Worm (Caenorhabditis elegans) whole organism, L3 larva: ENCODE data around the gene fbxa-47.

Experiments
- R02D3.7 ChIP-seq: fragments of 150-350 bp; optimal IDR thresholded peaks from 2 replicates; lab custom pipeline; 2014; ENCODE audit warnings: missing biosample characterization, missing genetic modification characterization
- ZK546.5 ChIP-seq: sonication (generic microtip); optimal IDR thresholded peaks from 2 replicates; lab custom pipeline; 2017; ENCODE audit warnings: missing biosample characterization, missing genetic modification characterization
- aly-2 ChIP-seq: fragments of 150-350 bp; optimal IDR thresholded peaks from 2 replicates; lab custom pipeline; 2014; ENCODE audit warnings: missing biosample characterization, missing genetic modification characterization
- ceh-9 ChIP-seq: sonication (generic microtip); optimal IDR thresholded peaks from 2 replicates; lab custom pipeline; 2018; ENCODE audit warnings: missing biosample characterization, missing genetic modification characterization
- daf-12 ChIP-seq: fragments of 150-350 bp; optimal IDR thresholded peaks from 2 replicates; lab custom pipeline; 2014; ENCODE audit warnings: missing biosample characterization, missing genetic modification reagents, missing genetic modification characterization
- egl-5 ChIP-seq: fragments of 150-350 bp; optimal IDR thresholded peaks from 2 replicates; lab custom pipeline; 2017; ENCODE audit warnings: missing biosample characterization, missing genetic modification reagents, missing genetic modification characterization, inconsistent platforms
- elt-1 ChIP-seq: fragments of 150-350 bp; optimal IDR thresholded peaks from 2 replicates; lab custom pipeline; 2014; ENCODE audit warnings: missing biosample characterization, missing genetic modification characterization
- elt-2 ChIP-seq: sonication (generic microtip); optimal IDR thresholded peaks from 2 replicates; lab custom pipeline; 2016; ENCODE audit warnings: missing genetic modification reagents, mild to moderate bottlenecking, missing genetic modification characterization, missing compliant biosample characterization
- elt-3 ChIP-seq, 3 experiments: fragments of 150-350 bp in 1 of 3; sonication (generic microtip) in 2 of 3; optimal IDR thresholded peaks; 2 replicates in 2 of 3; 4 replicates in 1 of 3; lab custom pipeline; 2014 to 2017; ENCODE audit warnings: missing biosample characterization in 3 of 3, missing genetic modification characterization in 3 of 3
- eor-1 ChIP-seq, 2 experiments: fragments of 150-350 bp; optimal IDR thresholded peaks; 2 replicates each; lab custom pipeline; 2014 to 2018; ENCODE audit warnings: missing biosample characterization in 2 of 2, missing genetic modification characterization in 2 of 2
- fkh-2 ChIP-seq: fragments of 150-350 bp; optimal IDR thresholded peaks from 2 replicates; lab custom pipeline; 2014; ENCODE audit warnings: missing biosample characterization, missing genetic modification reagents, missing genetic modification characterization
- fos-1 ChIP-seq: fragments of 150-350 bp; optimal IDR thresholded peaks from 2 replicates; lab custom pipeline; 2014; ENCODE audit warnings: missing biosample characterization, missing genetic modification characterization
- hmg-11 ChIP-seq: sonication (generic microtip); optimal IDR thresholded peaks from 2 replicates; lab custom pipeline; 2016; ENCODE audit warnings: missing genetic modification characterization, missing compliant biosample characterization
- lin-15B ChIP-seq: fragments of 150-350 bp; optimal IDR thresholded peaks from 2 replicates; lab custom pipeline; 2014; ENCODE audit warnings: missing biosample characterization, missing genetic modification characterization
- lin-39 ChIP-seq: fragments of 150-350 bp; optimal IDR thresholded peaks from 2 replicates; lab custom pipeline; 2018; ENCODE audit warnings: missing biosample characterization, missing genetic modification reagents, missing genetic modification characterization
- lsy-12 ChIP-seq: sonication (generic microtip); optimal IDR thresholded peaks from 2 replicates; lab custom pipeline; 2016; ENCODE audit warnings: mild to moderate bottlenecking, missing genetic modification characterization, missing compliant biosample characterization
- mml-1 ChIP-seq: fragments of 150-350 bp; sonication (generic microtip); optimal IDR thresholded peaks from 3 replicates; lab custom pipeline; 2014; ENCODE audit warnings: missing biosample characterization, missing genetic modification characterization
- nfya-1 ChIP-seq: sonication (generic microtip); optimal IDR thresholded peaks from 2 replicates; lab custom pipeline; 2017; ENCODE audit warnings: missing genetic modification characterization, mild to moderate bottlenecking, missing compliant biosample characterization, antibody characterized with exemption, moderate library complexity; ENCODE audit not compliant: insufficient read depth
- nhr-11 ChIP-seq: fragments of 150-350 bp; optimal IDR thresholded peaks from 2 replicates; lab custom pipeline; 2014; ENCODE audit warnings: missing biosample characterization, missing genetic modification characterization
- nhr-12 ChIP-seq: fragments of 150-350 bp; optimal IDR thresholded peaks from 2 replicates; lab custom pipeline; 2014; ENCODE audit warnings: missing biosample characterization, missing genetic modification characterization
- nhr-237 ChIP-seq: fragments of 150-350 bp; optimal IDR thresholded peaks from 2 replicates; lab custom pipeline; 2014; ENCODE audit warnings: missing biosample characterization, missing genetic modification characterization
- nhr-25 ChIP-seq: sonication (generic microtip); optimal IDR thresholded peaks from 2 replicates; lab custom pipeline; 2017; ENCODE audit warnings: missing biosample characterization, missing genetic modification characterization
- nhr-28 ChIP-seq: fragments of 150-350 bp; optimal IDR thresholded peaks from 2 replicates; lab custom pipeline; 2014; ENCODE audit warnings: missing biosample characterization, missing genetic modification characterization
- nhr-43 ChIP-seq: sonication (generic microtip); optimal IDR thresholded peaks from 2 replicates; lab custom pipeline; 2016; ENCODE audit warnings: mild to moderate bottlenecking, missing genetic modification characterization, missing compliant biosample characterization; ENCODE audit not compliant: poor library complexity, severe bottlenecking
- nhr-67 ChIP-seq: fragments of 150-350 bp; optimal IDR thresholded peaks from 2 replicates; lab custom pipeline; 2014; ENCODE audit warnings: missing biosample characterization, missing genetic modification characterization
- nhr-76 ChIP-seq: fragments of 150-350 bp; sonication (generic microtip); optimal IDR thresholded peaks from 5 replicates; lab custom pipeline; 2014; ENCODE audit warnings: missing biosample characterization, missing genetic modification characterization
- pha-4 ChIP-seq: fragments of 150-350 bp; optimal IDR thresholded peaks from 2 replicates; lab custom pipeline; 2014; ENCODE audit warnings: missing biosample characterization, missing genetic modification reagents, missing genetic modification characterization
- pqm-1 ChIP-seq: fragments of 150-350 bp; optimal IDR thresholded peaks from 2 replicates; lab custom pipeline; 2017; ENCODE audit warnings: missing biosample characterization, missing genetic modification characterization, inconsistent platforms
- skn-1 ChIP-seq: fragments of 150-350 bp; optimal IDR thresholded peaks from 2 replicates; lab custom pipeline; 2014; ENCODE audit warnings: missing biosample characterization, missing genetic modification characterization
- snpc-4 ChIP-seq: fragments of 150-350 bp; optimal IDR thresholded peaks from 2 replicates; lab custom pipeline; 2014; ENCODE audit warnings: missing biosample characterization, missing genetic modification characterization
- tbx-2 ChIP-seq: sonication (generic microtip); optimal IDR thresholded peaks from 2 replicates; lab custom pipeline; 2016; ENCODE audit warnings: mild to moderate bottlenecking, missing genetic modification characterization, missing compliant biosample characterization
- unc-39 ChIP-seq: sonication (generic microtip); optimal IDR thresholded peaks from 4 replicates; lab custom pipeline; 2017; ENCODE audit warnings: missing biosample characterization, missing genetic modification characterization
- unc-62 ChIP-seq: fragments of 150-350 bp; sonication (generic microtip); optimal IDR thresholded peaks from 4 replicates; lab custom pipeline; 2014; ENCODE audit warnings: missing biosample characterization, missing genetic modification reagents, missing genetic modification characterization
- zag-1 ChIP-seq: fragments of 150-350 bp; optimal IDR thresholded peaks from 2 replicates; lab custom pipeline; 2014; ENCODE audit warnings: missing biosample characterization, missing genetic modification characterization
- ztf-11 ChIP-seq: fragments of 150-350 bp; optimal IDR thresholded peaks from 2 replicates; lab custom pipeline; 2014; ENCODE audit warnings: missing biosample characterization, missing genetic modification characterization

Gene fbxa-47

DNA sequence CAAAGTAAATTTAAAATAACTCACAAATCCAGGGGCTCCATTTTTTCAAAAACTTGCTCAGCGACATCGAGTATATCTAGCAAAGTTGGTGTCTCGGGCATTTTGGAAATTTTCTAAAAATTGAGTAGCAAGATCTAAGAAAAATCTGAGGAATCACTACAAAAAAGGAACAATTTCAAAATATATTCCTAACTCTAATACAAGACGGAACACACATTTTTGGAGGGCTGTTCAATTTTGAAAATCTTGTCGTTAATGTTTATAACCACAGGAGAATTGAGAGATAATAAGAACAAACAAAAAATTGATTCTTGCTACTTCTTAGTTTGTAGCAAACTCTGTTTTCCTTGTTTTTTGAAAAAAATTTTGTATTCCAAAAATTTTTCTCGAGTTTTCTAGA, at the start of gene fbxa-47:
fbxa-47 (minus strand) TSS at position 101 of the 400 bp plus-strand sequence.
- TF ChIP-seq nhr-237 (no peak), ZK546.5 (tag; lab: Kevin White, UChicago) (no peak), daf-12 (no peak), elt-1 (no peak), unc-39 (tag; lab: Kevin White, UChicago) (no peak), eor-1 (tag; optimal IDR thresholded peaks at IDR 0.05; lab: Kevin White, UChicago) (no peak), fos-1 (tag; lab: Kevin White, UChicago) (no peak), nhr-76 (tag; lab: Kevin White, UChicago) (no peak), hmg-11 (tag; lab: Kevin White, UChicago) (no peak), nfya-1 (no peak), pha-4 (no peak), zag-1 (no peak), skn-1 (tag; lab: Kevin White, UChicago) (no peak), R02D3.7 (tag; lab: Kevin White, UChicago) (no peak), snpc-4 (tag; lab: Kevin White, UChicago) (no peak), elt-3 (tag; optimal IDR thresholded peaks at IDR 0.05; lab: Kevin White, UChicago) (no peak), ceh-9 (tag; lab: Kevin White, UChicago) (no peak)
- TF ChIP-seq, all 47 proteins: peak for 0

ce11 chrIII:2280569-2280968, 48.3 kb upstream of the fbxa-47 start, which contains the start of gene Y54F10BM.22:
TSS of gene Y54F10BM.22 (plus strand) at chrIII:2280899.
- TF ChIP-seq tbx-2 (tag; lab: Kevin White, UChicago) (no peak), ceh-9 (tag; lab: Kevin White, UChicago) (no peak), nhr-43 (tag; lab: Kevin White, UChicago) (no peak), nhr-237 (no peak), elt-3 (tag; optimal IDR thresholded peaks at IDR 0.05; lab: Kevin White, UChicago) (no peak), snpc-4 (tag; lab: Kevin White, UChicago) (no peak), aly-2 (tag; lab: Kevin White, UChicago) (no peak), unc-39 (tag; lab: Kevin White, UChicago) (no peak), lin-15B (tag; lab: Kevin White, UChicago) (no peak), fos-1 (tag; lab: Kevin White, UChicago) (no peak), skn-1 (tag; lab: Kevin White, UChicago) (no peak), lin-39 (no peak), nhr-11 (tag; lab: Kevin White, UChicago) (no peak), daf-12 (no peak)

DNA sequence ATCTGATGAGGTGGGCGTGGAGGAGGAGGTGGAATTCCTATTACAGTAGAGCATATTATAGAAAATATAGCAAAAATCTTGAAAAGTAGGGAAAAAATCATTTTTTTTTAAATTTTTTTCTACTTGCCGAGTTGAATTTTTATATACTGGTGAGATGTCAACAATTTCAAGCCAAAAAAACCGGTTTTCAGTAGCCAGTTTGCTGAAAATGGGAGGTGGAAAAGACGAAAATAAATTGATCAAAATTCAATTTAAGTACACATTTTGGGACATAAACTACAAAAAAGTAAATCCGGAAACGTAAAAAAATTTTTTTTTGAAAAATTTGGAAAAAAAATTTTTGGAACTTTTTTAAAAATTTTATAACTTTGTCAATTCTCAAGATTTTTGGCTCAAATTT, 47.2 kb upstream of the fbxa-47 start, which contains the start of gene Y54F10BM.23:
Y54F10BM.23 (minus strand) TSS at position 101 of the 400 bp plus-strand sequence.
- TF ChIP-seq lin-15B (tag; lab: Kevin White, UChicago) (no peak), ceh-9 (tag; lab: Kevin White, UChicago) (no peak), pqm-1 (tag; lab: Kevin White, UChicago) (no peak), fkh-2 (no peak), R02D3.7 (tag; lab: Kevin White, UChicago) (no peak), zag-1 (no peak), mml-1 (tag; lab: Kevin White, UChicago) (no peak)

ce11 chrIII:2276842-2277241, 44.6 kb upstream of the fbxa-47 start, which contains the start of gene Y54F10BM.21:
TSS of gene Y54F10BM.21 (plus strand) at chrIII:2277142.
- TF ChIP-seq snpc-4 (tag; lab: Kevin White, UChicago) (no peak), daf-12 (no peak), lin-15B (tag; lab: Kevin White, UChicago) (no peak), egl-5 (tag; lab: Kevin White, UChicago) (no peak), ztf-11 (tag; lab: Kevin White, UChicago) (no peak)

- TF ChIP-seq ceh-9 (tag; lab: Kevin White, UChicago) (no peak), egl-5 (tag; lab: Kevin White, UChicago) (no peak), elt-1 (no peak), nfya-1 (no peak), lsy-12 (tag; lab: Kevin White, UChicago) (no peak), elt-2 (tag; lab: Kevin White, UChicago) (no peak), fkh-2 (no peak)
These were observed 40.5 kb upstream of the fbxa-47 start, which contains the start of gene fbxa-39 for ce11 chrIII:2272732-2273131. TSS of gene fbxa-39 (plus strand) at chrIII:2273032.

- TF ChIP-seq elt-2 (tag; lab: Kevin White, UChicago) (peak; percentile 38), unc-62 (no peak), nhr-67 (tag; lab: Kevin White, UChicago) (no peak), pqm-1 (tag; lab: Kevin White, UChicago) (peak; percentile 2), nhr-25 (tag; lab: Kevin White, UChicago) (no peak), nhr-11 (tag; lab: Kevin White, UChicago) (no peak), lin-15B (tag; lab: Kevin White, UChicago) (no peak), nhr-12 (tag; lab: Kevin White, UChicago) (no peak), skn-1 (tag; lab: Kevin White, UChicago) (no peak), nhr-43 (tag; lab: Kevin White, UChicago) (no peak), egl-5 (tag; lab: Kevin White, UChicago) (no peak), ztf-11 (tag; lab: Kevin White, UChicago) (no peak), pha-4 (no peak), nhr-28 (tag; lab: Kevin White, UChicago) (no peak)
These were observed 39.8 kb upstream of the fbxa-47 start, which contains the start of gene fbxa-48 for ce11 chrIII:2272075-2272474. TSS of gene fbxa-48 (minus strand) at chrIII:2272175.
